Fruit fly (Drosophila melanogaster): Measurements from ENCODE around the gene CG12104.

DNA sequence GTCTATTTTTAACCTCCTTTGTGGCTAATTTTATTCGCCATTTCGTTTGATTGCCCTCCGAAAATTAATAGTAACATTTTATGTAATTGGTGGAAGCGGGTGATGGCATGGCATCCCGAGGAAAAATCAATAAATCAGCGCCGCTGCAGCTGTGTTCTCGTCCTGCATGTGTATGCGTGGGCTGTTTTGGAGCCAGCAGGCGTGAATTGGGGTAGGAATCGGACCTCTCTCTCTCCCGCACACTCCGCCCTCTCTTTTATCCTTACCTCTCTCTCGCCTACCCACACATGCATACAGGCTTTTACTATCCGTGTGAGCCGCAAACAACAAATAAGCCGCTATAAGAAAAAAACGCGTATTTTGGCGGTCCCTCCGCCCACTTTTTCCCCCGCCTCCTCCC, 25.1 kb downstream of the CG12104 start:
- TF ChIP-seq h (GFP tag; optimal IDR thresholded peaks at IDR 0.05) = no peak
- no peak for TF ChIP-seq Myc (optimal IDR thresholded peaks at IDR 0.05)
- no peak for TF ChIP-seq Jra (GFP tag; optimal IDR thresholded peaks at IDR 0.05)
- no peak for TF ChIP-seq Hr78 (GFP tag; optimal IDR thresholded peaks at IDR 0.05)
- no peak for TF ChIP-seq Vsx2 (GFP tag; optimal IDR thresholded peaks at IDR 0.05; ENCODE audit: partially characterized antibody)
- no peak for TF ChIP-seq brk (GFP tag; optimal IDR thresholded peaks at IDR 0.05)

Data from whole organism, wandering third instar larva.